Fruit fly (Drosophila melanogaster): ENCODE measurements around the gene Sfp79B.

DNA sequence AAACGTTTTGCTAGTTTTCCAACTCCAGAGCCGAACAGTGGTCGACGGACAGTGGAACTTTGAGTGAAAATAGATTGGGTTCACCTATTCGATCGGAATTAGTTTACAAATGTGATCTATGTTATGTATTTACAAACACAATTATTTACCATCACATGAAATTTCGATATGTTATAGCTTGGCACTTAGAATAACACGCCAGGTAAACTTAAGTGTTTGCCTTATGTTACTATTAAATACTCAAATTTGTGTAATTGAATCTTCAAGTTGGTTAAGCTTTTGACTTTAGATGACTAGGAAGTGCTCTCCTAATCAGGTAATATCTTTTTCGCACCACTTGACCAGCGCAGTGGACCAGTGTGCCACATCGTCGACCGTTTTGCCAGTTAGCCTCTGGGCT, 11.2 kb downstream of the Sfp79B start:
- TF ChIP-seq EcR (GFP tag; optimal IDR thresholded peaks at IDR 0.05), result no peak
- no peak for TF ChIP-seq Pif1B (GFP tag; optimal IDR thresholded peaks at IDR 0.05)
- no peak for TF ChIP-seq rn (GFP tag; IDR thresholded peaks at IDR 0.05)
- no peak for TF ChIP-seq CG12605 (GFP tag; IDR thresholded peaks at IDR 0.05)
- no peak for TF ChIP-seq CG10348 (GFP tag; IDR thresholded peaks at IDR 0.05)
- no peak for TF ChIP-seq CG9948 (tag; optimal IDR thresholded peaks at IDR 0.05)
- TF ChIP-seq CG15710 (tag; optimal IDR thresholded peaks at IDR 0.05), result no peak
- no peak for TF ChIP-seq Snoo (tag; optimal IDR thresholded peaks at IDR 0.05)

All from whole organism, pupa.